Fruit fly (Drosophila melanogaster): Measurements from ENCODE around the gene Vps13B.

Vps13B gene

dm6 chr3R:29903775-29904356 is 31.9 kb upstream of the Vps13B start, which contains the start of gene CG15517:
TSS of gene CG15517 (minus strand) at chr3R:29903825.
- TF ChIP-seq luna (GFP tag; optimal IDR thresholded peaks at IDR 0.05): no peak
- TF ChIP-seq ato (GFP tag; IDR thresholded peaks at IDR 0.05; ENCODE audit: partially characterized antibody): no peak
- peak; percentile 2 for TF ChIP-seq Dp (GFP tag; optimal IDR thresholded peaks at IDR 0.05)
- TF ChIP-seq CG17829 (tag; optimal IDR thresholded peaks at IDR 0.05): peak; percentile 30
- peak; percentile 6 for TF ChIP-seq Sox102F (GFP tag; optimal IDR thresholded peaks at IDR 0.05)
- TF ChIP-seq trem (tag; optimal IDR thresholded peaks at IDR 0.05): peak; percentile 3
- TF ChIP-seq grau (tag; optimal IDR thresholded peaks at IDR 0.05): peak; percentile 32
- peak; percentile 86 for TF ChIP-seq stwl (tag; optimal IDR thresholded peaks at IDR 0.05)
- TF ChIP-seq Chrac-16 (GFP tag; optimal IDR thresholded peaks at IDR 0.05): peak; percentile 36
- no peak for TF ChIP-seq Meics (GFP tag; optimal IDR thresholded peaks at IDR 0.05)
- peak; percentile 4 for TF ChIP-seq CG13424 (tag; optimal IDR thresholded peaks at IDR 0.05)
- TF ChIP-seq sens-2 (GFP tag; IDR thresholded peaks at IDR 0.05): no peak
- peak; percentile 20 for TF ChIP-seq Xbp1 (GFP tag; optimal IDR thresholded peaks at IDR 0.05)
- TF ChIP-seq CG15696 (tag; optimal IDR thresholded peaks at IDR 0.05): peak; percentile 19
- TF ChIP-seq CG14050 (GFP tag; IDR thresholded peaks at IDR 0.05): no peak
- TF ChIP-seq cg (GFP tag; optimal IDR thresholded peaks at IDR 0.05): peak; percentile 2
- TF ChIP-seq CG2678 (tag; optimal IDR thresholded peaks at IDR 0.05): peak; percentile 15
- peak; percentile 14 for TF ChIP-seq PHDP (tag; optimal IDR thresholded peaks at IDR 0.05)
- TF ChIP-seq CG2712 (tag; optimal IDR thresholded peaks at IDR 0.05): no peak
- no peak for TF ChIP-seq al (GFP tag; IDR thresholded peaks at IDR 0.05)
- TF ChIP-seq CG9932 (GFP tag; IDR thresholded peaks at IDR 0.05): peak; percentile 54
- TF ChIP-seq pzg (GFP tag; optimal IDR thresholded peaks at IDR 0.05): no peak
- TF ChIP-seq CG13296 (GFP tag; optimal IDR thresholded peaks at IDR 0.05): no peak
- peak; percentile 17 for TF ChIP-seq CG12659 (GFP tag; optimal IDR thresholded peaks at IDR 0.05)
- TF ChIP-seq CG6791 (GFP tag; IDR thresholded peaks at IDR 0.05; ENCODE audit: partially characterized antibody): peak; percentile 60; the same call in 1 of the 3 replicates
- peak; percentile 85 for TF ChIP-seq vvl (GFP tag; IDR thresholded peaks at IDR 0.05)
- TF ChIP-seq nmo (GFP tag; optimal IDR thresholded peaks at IDR 0.05): peak; percentile 21
- TF ChIP-seq Hr51 (GFP tag; optimal IDR thresholded peaks at IDR 0.05): peak in 1 of 2 experiments; percentile 9
- TF ChIP-seq Hmr (GFP tag; optimal IDR thresholded peaks at IDR 0.05): peak; percentile 18
- peak; percentile 19 for TF ChIP-seq CG14710 (tag; optimal IDR thresholded peaks at IDR 0.05)
- TF ChIP-seq CG16813 (GFP tag; IDR thresholded peaks at IDR 0.05; ENCODE audit: partially characterized antibody): peak; percentile 58
- TF ChIP-seq Myb (GFP tag; optimal IDR thresholded peaks at IDR 0.05): peak; percentile 0
- TF ChIP-seq Fer3 (tag; optimal IDR thresholded peaks at IDR 0.05): peak; percentile 17
- TF ChIP-seq gem (tag; optimal IDR thresholded peaks at IDR 0.05): peak; percentile 26
- TF ChIP-seq pita (GFP tag; optimal IDR thresholded peaks at IDR 0.05): peak; percentile 3
- peak; percentile 6 for TF ChIP-seq unpg (GFP tag; optimal IDR thresholded peaks at IDR 0.05)
- TF ChIP-seq CG13287 (GFP tag; IDR thresholded peaks at IDR 0.05; ENCODE audit: partially characterized antibody): peak; percentile 8; the same call in 1 of the 2 replicates
- TF ChIP-seq Blimp-1 (GFP tag; optimal IDR thresholded peaks at IDR 0.05): peak; percentile 6
- peak; percentile 52 for TF ChIP-seq HmgZ (tag; optimal IDR thresholded peaks at IDR 0.05)
- TF ChIP-seq CG7987 (GFP tag; optimal IDR thresholded peaks at IDR 0.05): no peak
- TF ChIP-seq Bgb (GFP tag; IDR thresholded peaks at IDR 0.05; ENCODE audit: partially characterized antibody): peak; percentile 73
- TF ChIP-seq Nf-YC (tag; optimal IDR thresholded peaks at IDR 0.05): no peak
- peak; percentile 61 for TF ChIP-seq CG42726 (GFP tag; IDR thresholded peaks at IDR 0.05; ENCODE audit: partially characterized antibody)
- TF ChIP-seq p53 (GFP tag; optimal IDR thresholded peaks at IDR 0.05): no peak
- TF ChIP-seq onecut (GFP tag; IDR thresholded peaks at IDR 0.05): no peak
- TF ChIP-seq knrl (GFP tag; IDR thresholded peaks at IDR 0.05; ENCODE audit: partially characterized antibody): peak; percentile 66; the same call in 1 of the 3 replicates
- no peak for TF ChIP-seq so (GFP tag; IDR thresholded peaks at IDR 0.05)
- 0 out of 2 replicates have a peak, but pooled peaks have one; percentile 6 for TF ChIP-seq CG31224 (GFP tag; IDR thresholded peaks at IDR 0.05)

All from whole organism, embryonic.